Fruit fly (Drosophila melanogaster) whole organism, embryonic: ENCODE data around the gene Mtpalpha.

ENCODE experiments used
- CG13894 ChIP-seq: fragments of 200-800 bp; sonication (Bioruptor generic); optimal IDR thresholded peaks from 3 replicates; lab custom pipeline; 2018; ENCODE audit warnings: missing biosample characterization, mild to moderate bottlenecking, missing genetic modification characterization, moderate library complexity
- CG6689 ChIP-seq: fragments of 200-800 bp; sonication (Bioruptor generic); IDR thresholded peaks from 2 replicates; pipeline ENCODE4 v1.3.6; 2022; ENCODE audit warnings: missing biosample characterization, missing genetic modification characterization
- E2f2 ChIP-seq: fragments of 200-800 bp; sonication (Bioruptor generic); IDR thresholded peaks from 2 replicates; pipeline ENCODE4 v1.3.6; 2022; ENCODE audit warnings: missing biosample characterization, missing genetic modification characterization
- Mad ChIP-seq: fragments of 200-800 bp; sonication (Bioruptor generic); optimal IDR thresholded peaks from 2 replicates; lab custom pipeline; 2016; ENCODE audit warnings: missing biosample characterization, missing genetic modification characterization
- Sox100B ChIP-seq: fragments of 200-800 bp; sonication (Bioruptor generic); optimal IDR thresholded peaks from 3 replicates; lab custom pipeline; 2018; ENCODE audit warnings: missing biosample characterization, mild to moderate bottlenecking, missing genetic modification characterization
- slbo ChIP-seq: fragments of 200-800 bp; sonication (Bioruptor generic); IDR thresholded peaks from 2 replicates; pipeline ENCODE4 v1.3.6; 2022; ENCODE audit warnings: missing biosample characterization, missing genetic modification characterization
- trh ChIP-seq: fragments of 200-800 bp; sonication (Bioruptor generic); optimal IDR thresholded peaks from 2 replicates; lab custom pipeline; 2016; ENCODE audit warnings: missing biosample characterization, missing genetic modification characterization

dm6 chr2L:9566656-9567055 lies 9.9 kb downstream of the Mtpalpha start, which contains the start of gene jp:
- no peak for TF ChIP-seq Sox100B (GFP tag; lab: Kevin White, UChicago)
- TF ChIP-seq CG6689 (GFP tag; lab: Robert Waterston, UW): no peak
- no peak for TF ChIP-seq Mad (GFP tag; lab: Kevin White, UChicago)
- TF ChIP-seq CG13894 (tag; lab: Kevin White, UChicago): no peak
- TF ChIP-seq trh (GFP tag; lab: Kevin White, UChicago): no peak
- no peak for TF ChIP-seq E2f2 (GFP tag; lab: Robert Waterston, UW)
- no peak for TF ChIP-seq slbo (GFP tag; lab: Robert Waterston, UW)
